Fruit fly (Drosophila melanogaster): Measurements from ENCODE around the gene CG33287.

- TF ChIP-seq pan (optimal IDR thresholded peaks at IDR 0.05) (no peak), CG8478 (optimal IDR thresholded peaks at IDR 0.05) (no peak), psq (optimal IDR thresholded peaks at IDR 0.05) (no peak), EcR (GFP tag; optimal IDR thresholded peaks at IDR 0.05) (no peak), usp (GFP tag; optimal IDR thresholded peaks at IDR 0.05) (no peak)
Measured at dm6 chr3L:20918945-20919344, 51.5 kb downstream of the CG33287 start.
